Worm (Caenorhabditis elegans): ENCODE data around the gene fbxa-59.

ce11 chrIII:895525-895924, 47.8 kb downstream of the fbxa-59 start, which contains the start of the genes ztf-18 and F23H11.2:
- TF ChIP-seq lin-15B (tag; optimal IDR thresholded peaks at IDR 0.05) (no peak), nhr-28 (tag; optimal IDR thresholded peaks at IDR 0.05) (no peak), nhr-23 (tag; optimal IDR thresholded peaks at IDR 0.05) (no peak), unc-62 (GFP tag; optimal IDR thresholded peaks at IDR 0.05) (no peak), aly-2 (tag; optimal IDR thresholded peaks at IDR 0.05) (no peak), fkh-10 (GFP tag; optimal IDR thresholded peaks at IDR 0.05) (no peak), snpc-4 (tag; optimal IDR thresholded peaks at IDR 0.05) (no peak)

Measured in whole organism, L3 larva.